Fruit fly (Drosophila melanogaster): ENCODE results near the gene CycJ.

The CycJ gene

DNA sequence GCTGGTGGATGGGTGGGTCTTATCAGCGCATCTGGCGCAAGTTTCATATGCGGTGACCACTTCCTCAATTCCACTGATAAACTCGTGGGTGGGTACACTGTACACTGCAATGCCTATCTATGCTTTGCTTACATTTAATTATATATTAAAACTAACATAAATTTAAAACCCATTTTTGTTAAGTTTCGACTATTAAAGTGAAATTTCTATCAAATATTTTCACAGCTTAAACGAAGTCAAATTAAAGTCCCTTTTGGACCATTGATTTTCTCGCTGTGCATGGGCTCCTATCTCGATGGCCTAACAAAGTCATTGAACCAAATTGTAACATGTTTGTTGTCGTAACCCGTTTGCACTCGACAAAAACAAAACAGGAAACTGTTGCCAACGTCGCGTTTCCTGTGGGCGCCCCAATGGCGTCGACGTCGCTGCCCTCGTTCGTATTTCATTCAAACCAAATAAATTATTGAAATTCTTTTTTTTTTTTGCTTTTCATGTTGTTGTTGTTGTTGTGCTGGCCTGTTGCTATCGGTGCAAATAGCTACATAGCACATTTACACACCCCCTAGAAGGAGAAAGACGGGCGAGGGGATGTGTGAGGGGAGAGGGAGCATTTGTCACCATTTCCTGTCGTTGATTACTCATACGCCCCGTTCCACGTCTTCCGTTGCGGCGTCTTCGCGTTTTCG, 33.4 kb upstream of the CycJ start (continued):
- no peak for TF ChIP-seq Doc3 (GFP tag; IDR thresholded peaks at IDR 0.05; ENCODE audit: partially characterized antibody)
- peak; percentile 91 for TF ChIP-seq CG7839 (tag; optimal IDR thresholded peaks at IDR 0.05)
- no peak for TF ChIP-seq NC2α (GFP tag; optimal IDR thresholded peaks at IDR 0.05)
- TF ChIP-seq CG31224 (GFP tag; IDR thresholded peaks at IDR 0.05): peak; percentile 76
- peak; percentile 87 for TF ChIP-seq Hmr (GFP tag; optimal IDR thresholded peaks at IDR 0.05)
- TF ChIP-seq GATAe (GFP tag; conservative IDR thresholded peaks at IDR 0.05): peak; percentile 93
- peak; percentile 65 for TF ChIP-seq gcm (GFP tag; optimal IDR thresholded peaks at IDR 0.05)
- peak; percentile 54 for TF ChIP-seq mam (GFP tag; optimal IDR thresholded peaks at IDR 0.05)
- TF ChIP-seq kah (GFP tag; optimal IDR thresholded peaks at IDR 0.05): peak; percentile 62
- TF ChIP-seq CG1024 (GFP tag; IDR thresholded peaks at IDR 0.05): peak; percentile 73
- TF ChIP-seq sug (tag; optimal IDR thresholded peaks at IDR 0.05): peak; percentile 87
- peak; percentile 57 for TF ChIP-seq trh (GFP tag; optimal IDR thresholded peaks at IDR 0.05)
- TF ChIP-seq CG4424 (GFP tag; optimal IDR thresholded peaks at IDR 0.05): peak; percentile 70
- TF ChIP-seq Adf1 (GFP tag; IDR thresholded peaks at IDR 0.05): peak; percentile 75
- peak; percentile 58 for TF ChIP-seq Six4 (GFP tag; optimal IDR thresholded peaks at IDR 0.05)
- peak; percentile 82 for TF ChIP-seq stc (GFP tag; IDR thresholded peaks at IDR 0.05)
- TF ChIP-seq CG10565 (GFP tag; optimal IDR thresholded peaks at IDR 0.05): no peak
- peak; percentile 44 for TF ChIP-seq B-H2 (GFP tag; optimal IDR thresholded peaks at IDR 0.05)
- TF ChIP-seq Bdp1 (GFP tag; optimal IDR thresholded peaks at IDR 0.05): no peak
- no peak for TF ChIP-seq ERR (GFP tag; optimal IDR thresholded peaks at IDR 0.05)
- TF ChIP-seq exex (tag; optimal IDR thresholded peaks at IDR 0.05): peak; percentile 38
- no peak for TF ChIP-seq Neu2 (GFP tag; optimal IDR thresholded peaks at IDR 0.05; ENCODE audit: borderline replicate concordance)
- peak; percentile 68; the same call in 1 of the 2 replicates for TF ChIP-seq danr (GFP tag; IDR thresholded peaks at IDR 0.05)
- peak; percentile 88 for TF ChIP-seq CG10366 (GFP tag; IDR thresholded peaks at IDR 0.05)
- TF ChIP-seq tna (GFP tag; IDR thresholded peaks at IDR 0.05; ENCODE audit: partially characterized antibody): no peak
- peak; percentile 69 for TF ChIP-seq CG17829 (tag; optimal IDR thresholded peaks at IDR 0.05)
- no peak for TF ChIP-seq Sin3A (optimal IDR thresholded peaks at IDR 0.05)
- TF ChIP-seq CG8089 (GFP tag; optimal IDR thresholded peaks at IDR 0.05): peak; percentile 36
- peak; percentile 4 for TF ChIP-seq Atf-2 (GFP tag; optimal IDR thresholded peaks at IDR 0.05)
- peak; percentile 73 for TF ChIP-seq CG5953 (GFP tag; IDR thresholded peaks at IDR 0.05)
- TF ChIP-seq MBD-R2 (GFP tag; IDR thresholded peaks at IDR 0.05): peak; percentile 73; the same call in 1 of the 2 replicates
- TF ChIP-seq hb (GFP tag; IDR thresholded peaks at IDR 0.05; ENCODE audit: partially characterized antibody): no peak
- TF ChIP-seq CG13624 (GFP tag; optimal IDR thresholded peaks at IDR 0.05): no peak
- peak; percentile 91 for TF ChIP-seq PHDP (tag; optimal IDR thresholded peaks at IDR 0.05)
- 0 out of 2 replicates have a peak, but pooled peaks have one; percentile 28 for TF ChIP-seq Poxn (GFP tag; IDR thresholded peaks at IDR 0.05)
- no peak for TF ChIP-seq CG9876 (GFP tag; optimal IDR thresholded peaks at IDR 0.05)
- TF ChIP-seq CG1529 (GFP tag; optimal IDR thresholded peaks at IDR 0.05): peak; percentile 70
- TF ChIP-seq bbx (GFP tag; IDR thresholded peaks at IDR 0.05; ENCODE audit: partially characterized antibody): no peak
- TF ChIP-seq CG11398 (GFP tag; optimal IDR thresholded peaks at IDR 0.05): no peak
- peak; percentile 60 for TF ChIP-seq CG10274 (GFP tag; optimal IDR thresholded peaks at IDR 0.05)
- no peak for TF ChIP-seq pzg (GFP tag; optimal IDR thresholded peaks at IDR 0.05)
- TF ChIP-seq onecut (GFP tag; IDR thresholded peaks at IDR 0.05): peak; percentile 60
- peak; percentile 16 for TF ChIP-seq corto (GFP tag; optimal IDR thresholded peaks at IDR 0.05)
- peak; percentile 92 for TF ChIP-seq gem (tag; optimal IDR thresholded peaks at IDR 0.05)
- peak; percentile 71 for TF ChIP-seq bab2 (GFP tag; optimal IDR thresholded peaks at IDR 0.05)
- TF ChIP-seq CG2120 (GFP tag; optimal IDR thresholded peaks at IDR 0.05): peak; percentile 89
- peak; percentile 27 for TF ChIP-seq fd64A (GFP tag; optimal IDR thresholded peaks at IDR 0.05)
- TF ChIP-seq Ets97D (GFP tag; optimal IDR thresholded peaks at IDR 0.05): peak; percentile 23
- peak; percentile 88 for TF ChIP-seq ci (GFP tag; IDR thresholded peaks at IDR 0.05)
- peak; percentile 75 for TF ChIP-seq CG17568 (GFP tag; optimal IDR thresholded peaks at IDR 0.05)
